Fruit fly (Drosophila melanogaster) whole organism: Measurements from ENCODE around the gene CG5961.

Experiments used
- pan ChIP-seq: fragments of >200 bp; optimal IDR thresholded peaks from 2 replicates; lab custom pipeline; 2017
- usp ChIP-seq: fragments of >200 bp; optimal IDR thresholded peaks from 2 replicates; lab custom pipeline; 2017; ENCODE audit warnings: missing biosample characterization, missing genetic modification characterization, mixed read lengths

- TF ChIP-seq pan (lab: Kevin White, UChicago) (no peak), usp (no peak)
These were observed 34.4 kb downstream of the CG5961 start, which contains the start of gene Pp1-87B for dm6 chr3R:12425510-12426309.
